Worm (Caenorhabditis elegans) whole organism, L2 larva: ENCODE results near the gene pqn-39.

Experiments used
- C34F6.9 ChIP-seq: fragments of 150-350 bp; optimal IDR thresholded peaks from 2 replicates; lab custom pipeline; 2014; ENCODE audit warnings: missing biosample characterization, missing genetic modification characterization
- F13H6.1 ChIP-seq: sonication (generic microtip); optimal IDR thresholded peaks from 2 replicates; lab custom pipeline; 2016; ENCODE audit warnings: missing genetic modification characterization, missing compliant biosample characterization
- R02D3.7 ChIP-seq: fragments of 150-350 bp; optimal IDR thresholded peaks from 2 replicates; lab custom pipeline; 2014; ENCODE audit warnings: missing biosample characterization, missing genetic modification characterization
- Y55F3AM.14 ChIP-seq: fragments of 200-800 bp; sonication (Bioruptor generic); optimal IDR thresholded peaks from 2 replicates; lab custom pipeline; 2018; ENCODE audit warnings: mild to moderate bottlenecking, missing genetic modification characterization, missing compliant biosample characterization
- ZK546.5 ChIP-seq: sonication (generic microtip); optimal IDR thresholded peaks from 2 replicates; lab custom pipeline; 2017; ENCODE audit warnings: missing biosample characterization, missing genetic modification characterization
- aly-2 ChIP-seq: fragments of 150-350 bp; optimal IDR thresholded peaks from 2 replicates; lab custom pipeline; 2014; ENCODE audit warnings: missing biosample characterization, missing genetic modification characterization
- ama-1 ChIP-seq: fragments of 150-350 bp; optimal IDR thresholded peaks from 2 replicates; lab custom pipeline; 2018; ENCODE audit warnings: inconsistent platforms
- blmp-1 ChIP-seq: sonication (generic microtip); optimal IDR thresholded peaks from 2 replicates; lab custom pipeline; 2017; ENCODE audit warnings: missing genetic modification characterization, mild to moderate bottlenecking, missing compliant biosample characterization, antibody characterized with exemption, moderate library complexity; ENCODE audit not compliant: insufficient read depth
- ceh-16 ChIP-seq: fragments of 150-350 bp; optimal IDR thresholded peaks from 2 replicates; lab custom pipeline; 2014; ENCODE audit warnings: missing biosample characterization, missing genetic modification characterization
- ceh-82 ChIP-seq: fragments of 150-350 bp; optimal IDR thresholded peaks from 2 replicates; lab custom pipeline; 2014; ENCODE audit warnings: missing biosample characterization, missing genetic modification characterization
- crh-2 ChIP-seq: sonication (generic microtip); optimal IDR thresholded peaks from 2 replicates; lab custom pipeline; 2017; ENCODE audit warnings: missing biosample characterization, missing genetic modification characterization
- dmd-4 ChIP-seq: sonication (generic microtip); optimal IDR thresholded peaks from 2 replicates; lab custom pipeline; 2017; ENCODE audit warnings: missing biosample characterization, missing genetic modification characterization
- egl-27 ChIP-seq: sonication (generic microtip); optimal IDR thresholded peaks from 3 replicates; lab custom pipeline; 2017; ENCODE audit warnings: missing biosample characterization, missing genetic modification reagents, missing genetic modification characterization
- elt-1 ChIP-seq: fragments of 150-350 bp; optimal IDR thresholded peaks from 2 replicates; lab custom pipeline; 2014; ENCODE audit warnings: missing biosample characterization, missing genetic modification characterization
- elt-3 ChIP-seq: sonication (generic microtip); optimal IDR thresholded peaks from 2 replicates; lab custom pipeline; 2017; ENCODE audit warnings: missing biosample characterization, missing genetic modification characterization
- fos-1 ChIP-seq: fragments of 150-350 bp; optimal IDR thresholded peaks from 2 replicates; lab custom pipeline; 2014; ENCODE audit warnings: missing biosample characterization, missing genetic modification characterization
- gmeb-1 ChIP-seq: fragments of 150-350 bp; optimal IDR thresholded peaks from 2 replicates; lab custom pipeline; 2014; ENCODE audit warnings: missing biosample characterization, missing genetic modification characterization
- lin-11 ChIP-seq: fragments of 150-350 bp; sonication (generic microtip); optimal IDR thresholded peaks from 2 replicates; lab custom pipeline; 2014; ENCODE audit warnings: missing biosample characterization, missing genetic modification characterization, inconsistent platforms, mixed read lengths
- lin-13 ChIP-seq: fragments of 150-350 bp; optimal IDR thresholded peaks from 2 replicates; lab custom pipeline; 2014; ENCODE audit warnings: missing biosample characterization, missing genetic modification reagents, missing genetic modification characterization
- lin-39 ChIP-seq: fragments of 150-350 bp; optimal IDR thresholded peaks from 2 replicates; lab custom pipeline; 2014; ENCODE audit warnings: missing biosample characterization, missing genetic modification reagents, missing genetic modification characterization
- lsy-2 ChIP-seq, 2 experiments: fragments of 150-350 bp in 1 of 2; sonication (generic microtip) in 1 of 2; optimal IDR thresholded peaks; 2 replicates each; lab custom pipeline; 2014 to 2017; ENCODE audit warnings: missing biosample characterization in 2 of 2, missing genetic modification characterization in 2 of 2
- mab-5 ChIP-seq: fragments of 150-350 bp; optimal IDR thresholded peaks from 2 replicates; lab custom pipeline; 2014; ENCODE audit warnings: missing biosample characterization, missing genetic modification characterization
- mbf-1 ChIP-seq: sonication (generic microtip); optimal IDR thresholded peaks from 2 replicates; lab custom pipeline; 2017; ENCODE audit warnings: missing biosample characterization, missing genetic modification characterization
- mdl-1 ChIP-seq, 2 experiments: fragments of 150-350 bp in 1 of 2; sonication (generic microtip) in 1 of 2; optimal IDR thresholded peaks; 2 replicates each; lab custom pipeline; 2017; ENCODE audit warnings: missing biosample characterization in 2 of 2, missing genetic modification characterization in 2 of 2
- nhr-10 ChIP-seq: sonication (generic microtip); optimal IDR thresholded peaks from 2 replicates; lab custom pipeline; 2017; ENCODE audit warnings: missing biosample characterization, missing genetic modification characterization
- nhr-11 ChIP-seq: fragments of 150-350 bp; optimal IDR thresholded peaks from 2 replicates; lab custom pipeline; 2014; ENCODE audit warnings: missing biosample characterization, missing genetic modification characterization
- nhr-12 ChIP-seq: fragments of 150-350 bp; optimal IDR thresholded peaks from 2 replicates; lab custom pipeline; 2014; ENCODE audit warnings: missing biosample characterization, missing genetic modification characterization
- nhr-129 ChIP-seq: fragments of 150-350 bp; optimal IDR thresholded peaks from 2 replicates; lab custom pipeline; 2014; ENCODE audit warnings: missing biosample characterization, missing genetic modification characterization
- nhr-21 ChIP-seq: fragments of 150-350 bp; optimal IDR thresholded peaks from 2 replicates; lab custom pipeline; 2014; ENCODE audit warnings: missing biosample characterization, missing genetic modification characterization
- nhr-23 ChIP-seq: fragments of 150-350 bp; optimal IDR thresholded peaks from 2 replicates; lab custom pipeline; 2014; ENCODE audit warnings: missing biosample characterization, missing genetic modification reagents, missing genetic modification characterization
- nhr-237 ChIP-seq: fragments of 150-350 bp; optimal IDR thresholded peaks from 2 replicates; lab custom pipeline; 2014; ENCODE audit warnings: missing biosample characterization, missing genetic modification characterization
- nhr-25 ChIP-seq: fragments of 150-350 bp; sonication (generic microtip); optimal IDR thresholded peaks from 3 replicates; lab custom pipeline; 2014; ENCODE audit warnings: missing biosample characterization, missing genetic modification characterization
- nhr-6 ChIP-seq: fragments of 150-350 bp; optimal IDR thresholded peaks from 2 replicates; lab custom pipeline; 2014; ENCODE audit warnings: missing biosample characterization, missing genetic modification characterization
- nhr-77 ChIP-seq: fragments of 150-350 bp; optimal IDR thresholded peaks from 2 replicates; lab custom pipeline; 2014; ENCODE audit warnings: missing biosample characterization, missing genetic modification characterization
- peb-1 ChIP-seq: fragments of 150-350 bp; optimal IDR thresholded peaks from 2 replicates; lab custom pipeline; 2014; ENCODE audit warnings: missing biosample characterization, missing genetic modification characterization
- sem-4 ChIP-seq: fragments of 150-350 bp; optimal IDR thresholded peaks from 2 replicates; lab custom pipeline; 2014; ENCODE audit warnings: missing biosample characterization, missing genetic modification reagents, missing genetic modification characterization
- skn-1 ChIP-seq: sonication (generic microtip); optimal IDR thresholded peaks from 2 replicates; lab custom pipeline; 2017; ENCODE audit warnings: missing biosample characterization, missing genetic modification characterization
- sma-3 ChIP-seq: sonication (generic microtip); optimal IDR thresholded peaks from 2 replicates; lab custom pipeline; 2016; ENCODE audit warnings: missing genetic modification reagents, missing genetic modification characterization, missing compliant biosample characterization
- sma-9 ChIP-seq, 2 experiments: fragments of 150-350 bp in 1 of 2; sonication (generic microtip) in 1 of 2; optimal IDR thresholded peaks; 2 replicates each; lab custom pipeline; 2014 to 2016; ENCODE audit warnings: missing genetic modification characterization in 2 of 2, mild to moderate bottlenecking in 1 of 2, missing biosample characterization in 1 of 2, missing compliant biosample characterization in 1 of 2, missing genetic modification reagents in 1 of 2, moderate library complexity in 1 of 2
- snpc-4 ChIP-seq: fragments of 150-350 bp; optimal IDR thresholded peaks from 2 replicates; lab custom pipeline; 2014; ENCODE audit warnings: missing biosample characterization, missing genetic modification characterization
- unc-39 ChIP-seq: fragments of 150-350 bp; optimal IDR thresholded peaks from 2 replicates; lab custom pipeline; 2014; ENCODE audit warnings: missing biosample characterization, missing genetic modification characterization
- unc-55 ChIP-seq: fragments of 150-350 bp; sonication (generic microtip); optimal IDR thresholded peaks from 3 replicates; lab custom pipeline; 2014; ENCODE audit warnings: missing biosample characterization, missing genetic modification reagents, missing genetic modification characterization
- unc-62 ChIP-seq: fragments of 150-350 bp; optimal IDR thresholded peaks from 2 replicates; lab custom pipeline; 2014; ENCODE audit warnings: missing biosample characterization, missing genetic modification reagents, missing genetic modification characterization
- zag-1 ChIP-seq: fragments of 150-350 bp; optimal IDR thresholded peaks from 2 replicates; lab custom pipeline; 2014; ENCODE audit warnings: missing biosample characterization, missing genetic modification characterization
- ztf-1 ChIP-seq: fragments of 200-800 bp; sonication (Bioruptor generic); conservative IDR thresholded peaks from 2 replicates; pipeline ENCODE4 v1.3.6; 2022; ENCODE audit warnings: missing genetic modification characterization, missing compliant biosample characterization
- ztf-11 ChIP-seq: sonication (generic microtip); optimal IDR thresholded peaks from 2 replicates; lab custom pipeline; 2017; ENCODE audit warnings: missing biosample characterization, missing genetic modification characterization
- ztf-4 ChIP-seq: fragments of 150-350 bp; optimal IDR thresholded peaks from 2 replicates; lab custom pipeline; 2014; ENCODE audit warnings: missing biosample characterization, missing genetic modification characterization

The pqn-39 gene

DNA sequence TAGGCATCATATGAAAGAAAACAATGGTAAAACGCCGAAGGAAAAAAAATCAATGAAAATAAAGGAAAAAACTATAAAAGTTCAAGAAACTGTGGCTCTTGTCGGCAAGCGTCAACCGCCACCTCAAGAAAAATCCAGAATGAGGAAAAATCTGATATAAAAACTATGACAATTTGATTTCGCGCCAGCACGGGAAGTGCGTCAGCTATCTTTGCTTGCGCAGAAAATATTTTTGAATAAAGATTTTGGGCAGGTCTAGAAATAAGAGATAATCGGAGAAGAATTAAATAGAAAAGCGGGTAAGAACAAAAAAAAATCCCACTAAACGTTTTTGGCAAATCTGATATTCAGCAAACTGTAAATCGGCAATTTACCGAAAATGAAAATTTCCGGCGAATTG lies 50.3 kb downstream of the pqn-39 start:
- TF ChIP-seq sma-9 (GFP tag; optimal IDR thresholded peaks at IDR 0.05; lab: Kevin White, UChicago) (no peak), sma-9 (tag; optimal IDR thresholded peaks at IDR 0.05; lab: Kevin White, UChicago) (no peak), nhr-129 (tag; lab: Kevin White, UChicago) (no peak), gmeb-1 (peak; percentile 6), lin-13 (GFP tag; lab: Kevin White, UChicago) (no peak), nhr-25 (no peak), ceh-16 (no peak), crh-2 (tag; lab: Kevin White, UChicago) (peak; percentile 16), lsy-2 (tag; optimal IDR thresholded peaks at IDR 0.05; lab: Kevin White, UChicago) (peak in 1 of 2 experiments; percentile 46), unc-55 (peak; percentile 46), nhr-77 (tag; lab: Kevin White, UChicago) (no peak)

- TF ChIP-seq ZK546.5 (tag; lab: Kevin White, UChicago) (no peak), egl-27 (tag; lab: Kevin White, UChicago) (peak; percentile 61), fos-1 (tag; lab: Kevin White, UChicago) (peak; percentile 87), ztf-4 (tag; lab: Kevin White, UChicago) (no peak), sma-9 (GFP tag; optimal IDR thresholded peaks at IDR 0.05; lab: Kevin White, UChicago) (peak; percentile 78), sma-9 (tag; optimal IDR thresholded peaks at IDR 0.05; lab: Kevin White, UChicago) (no peak), nhr-11 (tag; lab: Kevin White, UChicago) (no peak), snpc-4 (tag; lab: Kevin White, UChicago) (no peak), aly-2 (no peak), gmeb-1 (no peak), elt-3 (tag; lab: Kevin White, UChicago) (no peak), mab-5 (no peak), blmp-1 (tag; lab: Kevin White, UChicago) (no peak), unc-62 (GFP tag; lab: Kevin White, UChicago) (no peak), ztf-11 (tag; lab: Kevin White, UChicago) (no peak), nhr-6 (peak; percentile 55), elt-1 (tag; lab: Kevin White, UChicago) (no peak), sma-3 (GFP tag; lab: Kevin White, UChicago) (peak; percentile 58), skn-1 (no peak), ztf-1 (GFP tag; lab: Robert Waterston, UW) (no peak), mbf-1 (tag; lab: Kevin White, UChicago) (no peak), Y55F3AM.14 (GFP tag; lab: Kevin White, UChicago) (no peak), F13H6.1 (peak; percentile 70), nhr-129 (tag; lab: Kevin White, UChicago) (peak; percentile 52), lsy-2 (tag; optimal IDR thresholded peaks at IDR 0.05; lab: Kevin White, UChicago) (peak in 1 of 2 experiments; percentile 65), crh-2 (tag; lab: Kevin White, UChicago) (peak; percentile 80), ama-1 (no peak), nhr-21 (tag; lab: Kevin White, UChicago) (peak; percentile 2), nhr-25 (peak; percentile 50), peb-1 (tag; lab: Kevin White, UChicago) (no peak), nhr-237 (tag; lab: Kevin White, UChicago) (no peak), unc-39 (no peak), nhr-10 (tag; lab: Kevin White, UChicago) (no peak), R02D3.7 (no peak), dmd-4 (tag; lab: Kevin White, UChicago) (no peak), nhr-12 (tag; lab: Kevin White, UChicago) (no peak), zag-1 (tag; lab: Kevin White, UChicago) (no peak), mdl-1 (tag; optimal IDR thresholded peaks at IDR 0.05; lab: Kevin White, UChicago) (no peak), sem-4 (tag; lab: Kevin White, UChicago) (no peak), unc-55 (peak; percentile 70), lin-11 (tag; lab: Kevin White, UChicago) (no peak), nhr-23 (no peak), ceh-16 (peak; percentile 1), nhr-77 (tag; lab: Kevin White, UChicago) (no peak), ceh-82 (no peak), C34F6.9 (tag; lab: Kevin White, UChicago) (peak; percentile 76), lin-39 (no peak)
Observed at ce11 chrX:13917121-13917755, 51.2 kb downstream of the pqn-39 start, which contains the start of gene ekl-5. Gene ekl-5, minus strand, starts transcription at chrX:13917171.
